Fruit fly (Drosophila melanogaster) whole organism, embryonic: ENCODE measurements around the gene CG12477.

Experiments
- Adf1 ChIP-seq: fragments of 200-800 bp; sonication (Bioruptor generic); IDR thresholded peaks from 2 replicates; pipeline ENCODE4 v1.3.6; 2022; ENCODE audit warnings: missing biosample characterization, missing genetic modification characterization
- CG10959 ChIP-seq: fragments of 200-800 bp; sonication (Bioruptor generic); IDR thresholded peaks from 2 replicates; pipeline ENCODE4 v1.3.6; 2022; ENCODE audit warnings: missing biosample characterization, missing genetic modification characterization
- CG11247 ChIP-seq: fragments of 200-800 bp; sonication (Bioruptor generic); IDR thresholded peaks from 2 replicates; pipeline ENCODE4 v1.3.6; 2022; ENCODE audit warnings: missing biosample characterization, missing genetic modification characterization
- CG12155 ChIP-seq: fragments of 200-800 bp; sonication (Bioruptor generic); optimal IDR thresholded peaks from 3 replicates; lab custom pipeline; 2016; ENCODE audit warnings: missing biosample characterization, missing genetic modification characterization
- CG14667 ChIP-seq: fragments of 200-800 bp; sonication (Bioruptor generic); IDR thresholded peaks from 2 replicates; pipeline ENCODE4 v1.3.6; 2022; ENCODE audit warnings: missing biosample characterization, missing genetic modification characterization
- CG1647 ChIP-seq: fragments of 200-800 bp; sonication (Bioruptor generic); optimal IDR thresholded peaks from 3 replicates; lab custom pipeline; 2016; ENCODE audit warnings: missing biosample characterization, missing genetic modification characterization
- CG2116 ChIP-seq: fragments of 200-800 bp; sonication (Bioruptor generic); optimal IDR thresholded peaks from 3 replicates; lab custom pipeline; 2018; ENCODE audit warnings: missing biosample characterization, mild to moderate bottlenecking, missing genetic modification characterization
- CG3726 ChIP-seq: fragments of 200-800 bp; sonication (Bioruptor generic); IDR thresholded peaks from 3 replicates; pipeline ENCODE4, ENCODE4 v1.3.6; 2022; ENCODE audit warnings: missing biosample characterization, missing genetic modification characterization
- CG3838 ChIP-seq: fragments of 200-800 bp; sonication (Bioruptor generic); optimal IDR thresholded peaks from 3 replicates; lab custom pipeline; 2016; ENCODE audit warnings: missing biosample characterization, missing genetic modification characterization
- CG6791 ChIP-seq: fragments of 200-800 bp; sonication (Bioruptor generic); IDR thresholded peaks from 3 replicates; pipeline ENCODE4 v1.3.6; 2022; ENCODE audit warnings: missing biosample characterization, missing genetic modification characterization; ENCODE audit not compliant: partially characterized antibody
- CG7745 ChIP-seq: fragments of 200-800 bp; sonication (Bioruptor generic); optimal IDR thresholded peaks from 2 replicates; lab custom pipeline; 2018; ENCODE audit warnings: missing biosample characterization, mild to moderate bottlenecking, missing genetic modification characterization, moderate library complexity
- CG8765 ChIP-seq: fragments of 200-800 bp; sonication (Bioruptor generic); IDR thresholded peaks from 2 replicates; pipeline ENCODE4 v1.3.6; 2022; ENCODE audit warnings: missing biosample characterization, missing genetic modification characterization
- CkIIα-i1 ChIP-seq: fragments of 200-800 bp; sonication (Bioruptor generic); IDR thresholded peaks from 2 replicates; pipeline ENCODE4 v1.3.6; 2022; ENCODE audit warnings: missing biosample characterization, missing genetic modification characterization
- D19A ChIP-seq: fragments of 200-800 bp; optimal IDR thresholded peaks from 3 replicates; lab custom pipeline; 2019; ENCODE audit warnings: missing biosample characterization, mild to moderate bottlenecking, missing genetic modification characterization, moderate library complexity
- Deaf1 ChIP-seq: fragments of 200-800 bp; optimal IDR thresholded peaks from 3 replicates; lab custom pipeline; 2019; ENCODE audit warnings: missing biosample characterization, mild to moderate bottlenecking, missing genetic modification characterization, moderate library complexity
- Fer2 ChIP-seq: fragments of 200-800 bp; sonication (Bioruptor generic); optimal IDR thresholded peaks from 2 replicates; lab custom pipeline; 2018; ENCODE audit warnings: missing biosample characterization, mild to moderate bottlenecking, missing genetic modification characterization, moderate library complexity
- Gug ChIP-seq: fragments of 200-800 bp; sonication (Bioruptor generic); IDR thresholded peaks from 4 replicates; pipeline ENCODE4 v1.3.6; 2022; ENCODE audit warnings: missing biosample characterization, missing genetic modification characterization
- H15 ChIP-seq: fragments of 200-800 bp; sonication (Bioruptor generic); IDR thresholded peaks from 3 replicates; pipeline ENCODE4 v1.3.6; 2022; ENCODE audit warnings: missing biosample characterization, missing genetic modification characterization
- Hey ChIP-seq: fragments of 200-800 bp; sonication (Bioruptor generic); optimal IDR thresholded peaks from 3 replicates; lab custom pipeline; 2018; ENCODE audit warnings: missing biosample characterization, mild to moderate bottlenecking, missing genetic modification characterization
- Jarid2 ChIP-seq: fragments of 200-800 bp; sonication (Bioruptor generic); optimal IDR thresholded peaks from 3 replicates; lab custom pipeline; 2017; ENCODE audit warnings: mild to moderate bottlenecking, missing biosample characterization, missing genetic modification reagents, missing genetic modification characterization
- Myb ChIP-seq: fragments of 200-800 bp; sonication (Bioruptor generic); optimal IDR thresholded peaks from 2 replicates; lab custom pipeline; 2016; ENCODE audit warnings: missing biosample characterization, missing genetic modification characterization
- Ravus ChIP-seq: fragments of 200-800 bp; sonication (Bioruptor generic); IDR thresholded peaks from 2 replicates; pipeline ENCODE4 v1.3.6; 2022; ENCODE audit warnings: missing biosample characterization, missing genetic modification characterization
- Sry-β ChIP-seq: fragments of 200-800 bp; sonication (Bioruptor generic); optimal IDR thresholded peaks from 2 replicates; lab custom pipeline; 2018; ENCODE audit warnings: missing biosample characterization, mild to moderate bottlenecking, missing genetic modification characterization, moderate library complexity
- Sry-δ ChIP-seq: fragments of 200-800 bp; sonication (Bioruptor generic); optimal IDR thresholded peaks from 2 replicates; lab custom pipeline; 2016; ENCODE audit warnings: missing biosample characterization, missing genetic modification characterization
- Usf ChIP-seq: fragments of 200-800 bp; sonication (Bioruptor generic); optimal IDR thresholded peaks from 2 replicates; lab custom pipeline; 2017; ENCODE audit warnings: missing genotype, missing biosample characterization, missing genetic modification characterization
- ab ChIP-seq: fragments of 200-800 bp; sonication (Bioruptor generic); optimal IDR thresholded peaks from 2 replicates; lab custom pipeline; 2016; ENCODE audit warnings: missing biosample characterization, missing genetic modification characterization
- al ChIP-seq: fragments of 200-800 bp; sonication (Bioruptor generic); IDR thresholded peaks from 2 replicates; pipeline ENCODE4 v1.3.6; 2022; ENCODE audit warnings: missing biosample characterization, missing genetic modification characterization
- ara ChIP-seq: fragments of 200-800 bp; sonication (Bioruptor generic); IDR thresholded peaks from 2 replicates; pipeline ENCODE4 v1.3.6; 2022; ENCODE audit warnings: missing biosample characterization, missing genetic modification characterization
- ato ChIP-seq: fragments of 200-800 bp; sonication (Bioruptor generic); IDR thresholded peaks from 2 replicates; pipeline ENCODE4 v1.3.6; 2022; ENCODE audit warnings: missing biosample characterization, missing genetic modification characterization; ENCODE audit not compliant: partially characterized antibody
- bcd ChIP-seq: fragments of 200-800 bp; sonication (Bioruptor generic); optimal IDR thresholded peaks from 2 replicates; lab custom pipeline; 2017; ENCODE audit warnings: missing biosample characterization, mild to moderate bottlenecking, missing genetic modification characterization
- cg ChIP-seq: fragments of 200-800 bp; sonication (Bioruptor generic); optimal IDR thresholded peaks from 3 replicates; lab custom pipeline; 2019; ENCODE audit warnings: missing biosample characterization, mild to moderate bottlenecking, missing genetic modification characterization, moderate library complexity
- crc ChIP-seq: fragments of 200-800 bp; sonication (Bioruptor generic); optimal IDR thresholded peaks from 2 replicates; lab custom pipeline; 2016; ENCODE audit warnings: missing biosample characterization, missing genetic modification characterization
- croc ChIP-seq: fragments of 200-800 bp; sonication (Bioruptor generic); conservative IDR thresholded peaks from 3 replicates; pipeline ENCODE4 v1.3.6; 2022; ENCODE audit warnings: missing biosample characterization, missing genetic modification characterization
- dmrt99B ChIP-seq: fragments of 200-800 bp; sonication (Bioruptor generic); optimal IDR thresholded peaks from 2 replicates; lab custom pipeline; 2018; ENCODE audit warnings: missing biosample characterization, mild to moderate bottlenecking, missing genetic modification characterization, moderate library complexity
- ewg ChIP-seq: fragments of 200-800 bp; sonication (Bioruptor generic); optimal IDR thresholded peaks from 3 replicates; lab custom pipeline; 2017; ENCODE audit warnings: mild to moderate bottlenecking, missing biosample characterization, missing genetic modification reagents, missing genetic modification characterization
- fd102C ChIP-seq: fragments of 200-800 bp; sonication (Bioruptor generic); optimal IDR thresholded peaks from 2 replicates; lab custom pipeline; 2018; ENCODE audit warnings: missing biosample characterization, mild to moderate bottlenecking, missing genetic modification characterization, moderate library complexity
- gce ChIP-seq: fragments of 200-800 bp; sonication (Bioruptor generic); IDR thresholded peaks from 3 replicates; pipeline ENCODE4 v1.3.6; 2022; ENCODE audit warnings: missing biosample characterization, missing genetic modification characterization
- grn ChIP-seq: fragments of 200-800 bp; sonication (Bioruptor generic); optimal IDR thresholded peaks from 3 replicates; lab custom pipeline; 2017; ENCODE audit warnings: missing biosample characterization, missing genetic modification characterization
- ken ChIP-seq: fragments of 200-800 bp; sonication (Bioruptor generic); IDR thresholded peaks from 3 replicates; pipeline ENCODE4 v1.3.6; 2022; ENCODE audit warnings: missing biosample characterization, missing genetic modification characterization
- lab ChIP-seq: fragments of 200-800 bp; sonication (Bioruptor generic); optimal IDR thresholded peaks from 3 replicates; lab custom pipeline; 2017; ENCODE audit warnings: missing biosample characterization, missing genetic modification characterization, mild to moderate bottlenecking, moderate library complexity, missing genetic modification reagents
- maf-S ChIP-seq: fragments of 200-800 bp; sonication (Bioruptor generic); optimal IDR thresholded peaks from 2 replicates; lab custom pipeline; 2016; ENCODE audit warnings: missing biosample characterization, missing genetic modification characterization
- onecut ChIP-seq: fragments of 200-800 bp; sonication (Bioruptor generic); IDR thresholded peaks from 2 replicates; pipeline ENCODE4 v1.3.6; 2022; ENCODE audit warnings: missing biosample characterization, missing genetic modification characterization
- otp ChIP-seq: fragments of 200-800 bp; sonication (Bioruptor generic); IDR thresholded peaks from 3 replicates; pipeline ENCODE4, ENCODE4 v1.3.6; 2022; ENCODE audit warnings: missing biosample characterization, missing genetic modification characterization
- schlank ChIP-seq: fragments of 200-800 bp; sonication (Bioruptor generic); optimal IDR thresholded peaks from 2 replicates; lab custom pipeline; 2018; ENCODE audit warnings: missing biosample characterization, mild to moderate bottlenecking, missing genetic modification characterization
- sob ChIP-seq: fragments of 200-800 bp; sonication (Bioruptor generic); IDR thresholded peaks from 2 replicates; pipeline ENCODE4 v1.3.6; 2022; ENCODE audit warnings: missing biosample characterization, missing genetic modification characterization
- tna ChIP-seq: fragments of 200-800 bp; sonication (Bioruptor generic); IDR thresholded peaks from 2 replicates; pipeline ENCODE4 v1.3.6; 2022; ENCODE audit warnings: missing biosample characterization, missing genetic modification characterization; ENCODE audit not compliant: partially characterized antibody
- twi ChIP-seq: fragments of 200-800 bp; optimal IDR thresholded peaks from 2 replicates; lab custom pipeline; 2019; ENCODE audit warnings: missing biosample characterization, mild to moderate bottlenecking, missing genetic modification characterization, moderate library complexity
- tx ChIP-seq: fragments of 200-800 bp; sonication (Bioruptor generic); optimal IDR thresholded peaks from 2 replicates; lab custom pipeline; 2016; ENCODE audit warnings: missing biosample characterization, missing genetic modification characterization
- wek ChIP-seq: fragments of 200-800 bp; sonication (Bioruptor generic); optimal IDR thresholded peaks from 3 replicates; lab custom pipeline; 2018; ENCODE audit warnings: missing biosample characterization, mild to moderate bottlenecking, missing genetic modification characterization, moderate library complexity

Gene CG12477

DNA sequence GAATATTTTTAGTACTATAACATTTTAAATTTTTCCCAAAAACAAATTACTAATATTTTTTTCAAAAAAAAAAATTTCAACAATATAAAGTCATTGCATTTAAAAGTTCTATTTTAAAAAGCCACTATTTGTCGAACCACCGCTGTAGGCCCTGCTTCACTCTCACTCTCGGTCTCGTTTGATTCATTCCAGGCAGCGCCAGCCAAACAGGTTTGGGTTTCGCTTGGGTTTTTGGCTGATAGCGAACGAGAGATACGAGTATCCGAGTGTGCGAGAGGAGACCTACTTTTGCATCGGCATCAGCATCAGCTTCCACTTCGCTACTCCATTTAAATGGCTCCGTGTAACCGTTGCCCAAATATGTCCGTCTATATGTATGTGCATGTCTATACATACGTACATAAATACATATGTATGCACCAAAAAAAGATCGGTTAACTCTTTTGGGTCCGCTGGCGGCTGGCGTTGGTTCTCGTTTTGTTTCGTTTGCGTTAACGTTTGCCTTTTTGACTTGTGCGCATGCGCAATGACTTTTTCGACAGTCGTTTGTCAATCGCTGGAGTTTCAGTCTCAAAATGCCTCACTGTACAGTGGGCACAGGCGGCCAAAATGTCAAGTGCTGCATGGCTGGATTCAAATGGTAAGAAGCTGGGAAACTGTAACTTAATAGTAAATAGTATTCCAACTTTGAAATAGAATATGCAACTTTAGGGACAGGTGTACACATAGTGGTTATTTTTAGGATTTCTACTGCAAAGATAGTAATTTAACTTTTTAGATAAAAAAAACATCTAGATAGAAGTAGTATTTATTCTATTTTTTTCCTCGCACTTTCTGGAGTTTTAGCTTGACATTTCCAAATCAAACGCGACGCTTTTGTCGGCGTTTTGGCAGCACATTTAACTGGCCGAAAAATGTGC lies 46.0 kb upstream of the CG12477 start (continued):
- TF ChIP-seq CG3726 (GFP tag; lab: Robert Waterston, UW): 0 out of 3 replicates have a peak, but pooled peaks have one; percentile 30
- TF ChIP-seq Myb: peak; percentile 34
- peak; percentile 55; the same call in 1 of the 2 replicates for TF ChIP-seq CG14667 (GFP tag; lab: Robert Waterston, UW)
- TF ChIP-seq Usf (GFP tag; lab: Kevin White, UChicago): no peak
- peak; percentile 91 for TF ChIP-seq dmrt99B (tag; lab: Kevin White, UChicago)
- no peak for TF ChIP-seq Fer2 (tag; lab: Kevin White, UChicago)
- no peak for TF ChIP-seq croc (GFP tag; lab: Robert Waterston, UW)
- TF ChIP-seq CG12155: peak; percentile 37
- TF ChIP-seq onecut: peak; percentile 63
- TF ChIP-seq CkIIα-i1 (GFP tag; lab: Robert Waterston, UW): no peak
- no peak for TF ChIP-seq wek (GFP tag; lab: Kevin White, UChicago)
- no peak for TF ChIP-seq maf-S
- no peak for TF ChIP-seq Sry-β (GFP tag; lab: Kevin White, UChicago)
- TF ChIP-seq ewg (GFP tag; lab: Kevin White, UChicago): peak; percentile 70
- TF ChIP-seq Deaf1 (tag; lab: Kevin White, UChicago): peak; percentile 30
- TF ChIP-seq CG10959 (GFP tag; lab: Robert Waterston, UW): no peak
- TF ChIP-seq twi (tag; lab: Kevin White, UChicago): no peak
- no peak for TF ChIP-seq Adf1 (GFP tag; lab: Robert Waterston, UW)
- TF ChIP-seq tx: peak; percentile 53
- TF ChIP-seq CG3838 (GFP tag; lab: Kevin White, UChicago): peak; percentile 35
- no peak for TF ChIP-seq CG8765 (GFP tag; lab: Robert Waterston, UW)
- TF ChIP-seq CG7745 (tag; lab: Kevin White, UChicago): no peak
- TF ChIP-seq Hey: no peak
- peak; percentile 52 for TF ChIP-seq CG11247
- no peak for TF ChIP-seq grn (GFP tag; lab: Kevin White, UChicago)
- peak; percentile 12 for TF ChIP-seq crc (GFP tag; lab: Kevin White, UChicago)
- TF ChIP-seq tna (GFP tag; lab: Robert Waterston, UW): no peak
- no peak for TF ChIP-seq ato
- no peak for TF ChIP-seq ab (GFP tag; lab: Kevin White, UChicago)
- no peak for TF ChIP-seq fd102C
- TF ChIP-seq ara (GFP tag; lab: Robert Waterston, UW): 0 out of 2 replicates have a peak, but pooled peaks have one; percentile 34
- peak; percentile 30; the same call in 1 of the 3 replicates for TF ChIP-seq gce (GFP tag; lab: Robert Waterston, UW)
- TF ChIP-seq lab (GFP tag; lab: Kevin White, UChicago): peak; percentile 67
- no peak for TF ChIP-seq Sry-δ (GFP tag; lab: Kevin White, UChicago)
- peak; percentile 76 for TF ChIP-seq bcd (GFP tag; lab: Kevin White, UChicago)
- peak; percentile 47 for TF ChIP-seq Jarid2 (GFP tag; lab: Kevin White, UChicago)
- TF ChIP-seq D19A (tag; lab: Kevin White, UChicago): peak; percentile 68
- TF ChIP-seq otp (GFP tag; lab: Robert Waterston, UW): peak; percentile 51; the same call in 1 of the 3 replicates
- peak; percentile 50; the same call in 2 of the 3 replicates for TF ChIP-seq H15
- TF ChIP-seq Gug: peak; percentile 26; the same call in 1 of the 4 replicates
- TF ChIP-seq CG6791 (GFP tag; lab: Robert Waterston, UW): no peak
- peak; percentile 50 for TF ChIP-seq cg (GFP tag; lab: Kevin White, UChicago)
- TF ChIP-seq schlank: no peak
- peak; percentile 77 for TF ChIP-seq sob
- no peak for TF ChIP-seq Ravus
- TF ChIP-seq al (GFP tag; lab: Robert Waterston, UW): peak; percentile 35; the same call in 1 of the 2 replicates
- no peak for TF ChIP-seq CG1647 (GFP tag; lab: Kevin White, UChicago)
- peak; percentile 17 for TF ChIP-seq CG2116
- TF ChIP-seq ken: 0 out of 3 replicates have a peak, but pooled peaks have one; percentile 37
